Worm (Caenorhabditis elegans) whole organism, young adult: ENCODE measurements around the gene dhps-1.

Experiments used
- B0035.1 ChIP-seq: sonication (generic microtip); optimal IDR thresholded peaks from 2 replicates; lab custom pipeline; 2016; ENCODE audit warnings: missing genetic modification characterization, mild to moderate bottlenecking, missing compliant biosample characterization, missing genotype, missing genetic modification reagents
- B0336.3 ChIP-seq: fragments of 200-800 bp; sonication (Bioruptor generic); IDR thresholded peaks from 2 replicates; pipeline ENCODE4 v1.3.6; 2022; ENCODE audit warnings: missing genetic modification characterization, missing compliant biosample characterization
- C06A6.2 ChIP-seq: fragments of 200-800 bp; sonication (Bioruptor generic); conservative IDR thresholded peaks from 2 replicates; pipeline ENCODE4 v1.3.6; 2022; ENCODE audit warnings: missing genetic modification characterization, missing compliant biosample characterization
- D2030.7 ChIP-seq: fragments of 200-800 bp; sonication (Bioruptor generic); IDR thresholded peaks from 2 replicates; pipeline ENCODE4 v1.3.6; 2022; ENCODE audit warnings: missing genetic modification reagents, missing genetic modification characterization, missing compliant biosample characterization
- F49E8.2 ChIP-seq: sonication (generic microtip); optimal IDR thresholded peaks from 3 replicates; lab custom pipeline; 2017; ENCODE audit warnings: missing genetic modification characterization, mild to moderate bottlenecking, missing compliant biosample characterization, antibody characterized with exemption, moderate library complexity; ENCODE audit not compliant: insufficient read depth
- F52B5.7 ChIP-seq: sonication (generic microtip); optimal IDR thresholded peaks from 2 replicates; lab custom pipeline; 2016; ENCODE audit warnings: mild to moderate bottlenecking, missing genetic modification characterization, missing compliant biosample characterization
- F57C9.4 ChIP-seq: sonication (generic microtip); optimal IDR thresholded peaks from 2 replicates; lab custom pipeline; 2017; ENCODE audit warnings: mild to moderate bottlenecking, missing genetic modification characterization, missing compliant biosample characterization
- Y53F4B.3 ChIP-seq: fragments of 200-800 bp; sonication (Bioruptor generic); IDR thresholded peaks from 2 replicates; pipeline ENCODE4 v1.3.6; 2022; ENCODE audit warnings: missing genetic modification reagents, missing genetic modification characterization, missing compliant biosample characterization
- Y53G8AR.9 ChIP-seq: fragments of 200-800 bp; sonication (Bioruptor generic); conservative IDR thresholded peaks from 2 replicates; pipeline ENCODE4 v1.3.6; 2022; ENCODE audit warnings: missing genetic modification reagents, missing genetic modification characterization, missing compliant biosample characterization
- Y56A3A.18 ChIP-seq: fragments of 200-800 bp; sonication (Bioruptor generic); IDR thresholded peaks from 2 replicates; pipeline ENCODE4 v1.3.6; 2022; ENCODE audit warnings: missing genetic modification reagents, missing genetic modification characterization, missing compliant biosample characterization
- aptf-2 ChIP-seq: fragments of 200-800 bp; sonication (Bioruptor generic); conservative IDR thresholded peaks from 2 replicates; pipeline ENCODE4 v1.3.6; 2022; ENCODE audit warnings: missing genetic modification reagents, missing genetic modification characterization, missing compliant biosample characterization
- attf-6 ChIP-seq: fragments of 200-800 bp; sonication (Bioruptor generic); IDR thresholded peaks from 2 replicates; pipeline ENCODE4 v1.3.6; 2022; ENCODE audit warnings: missing genetic modification reagents, missing genetic modification characterization, missing compliant biosample characterization
- bed-2 ChIP-seq: fragments of 200-800 bp; sonication (Bioruptor generic); IDR thresholded peaks from 2 replicates; pipeline ENCODE4 v1.3.6; 2022; ENCODE audit warnings: missing genetic modification reagents, missing genetic modification characterization, missing compliant biosample characterization
- ccch-3 ChIP-seq: fragments of 200-800 bp; sonication (Bioruptor generic); optimal IDR thresholded peaks from 2 replicates; lab custom pipeline; 2018; ENCODE audit warnings: mild to moderate bottlenecking, missing genetic modification characterization, missing compliant biosample characterization
- ceh-100 ChIP-seq: fragments of 200-800 bp; sonication (Bioruptor generic); IDR thresholded peaks from 2 replicates; pipeline ENCODE4 v1.3.6; 2022; ENCODE audit warnings: missing genetic modification reagents, missing genetic modification characterization, missing compliant biosample characterization
- ceh-58 ChIP-seq: fragments of 200-800 bp; sonication (Bioruptor generic); IDR thresholded peaks from 2 replicates; pipeline ENCODE4 v1.3.6; 2022; ENCODE audit warnings: missing genetic modification characterization, missing compliant biosample characterization
- chd-7 ChIP-seq: sonication (generic microtip); optimal IDR thresholded peaks from 2 replicates; lab custom pipeline; 2016; ENCODE audit warnings: mild to moderate bottlenecking, missing genetic modification characterization, moderate library complexity, missing compliant biosample characterization
- dox-1 ChIP-seq: fragments of 200-800 bp; sonication (Bioruptor generic); IDR thresholded peaks from 2 replicates; pipeline ENCODE4 v1.3.6; 2022; ENCODE audit warnings: missing genetic modification reagents, missing genetic modification characterization, missing compliant biosample characterization
- egl-44 ChIP-seq: fragments of 200-800 bp; sonication (Bioruptor generic); IDR thresholded peaks from 2 replicates; pipeline ENCODE4 v1.3.6; 2022; ENCODE audit warnings: missing genetic modification reagents, missing genetic modification characterization, missing compliant biosample characterization
- fkh-3 ChIP-seq: sonication (generic microtip); optimal IDR thresholded peaks from 2 replicates; lab custom pipeline; 2016; ENCODE audit warnings: mild to moderate bottlenecking, missing genetic modification characterization, missing compliant biosample characterization
- gei-17 ChIP-seq: fragments of 200-800 bp; sonication (Bioruptor generic); optimal IDR thresholded peaks from 2 replicates; lab custom pipeline; 2018; ENCODE audit warnings: mild to moderate bottlenecking, missing genetic modification characterization, missing compliant biosample characterization
- hlh-12 ChIP-seq: sonication (generic microtip); optimal IDR thresholded peaks from 2 replicates; lab custom pipeline; 2016; ENCODE audit warnings: missing genetic modification characterization, missing compliant biosample characterization
- hmg-20 ChIP-seq: fragments of 200-800 bp; sonication (Bioruptor generic); IDR thresholded peaks from 2 replicates; pipeline ENCODE4 v1.3.6; 2022; ENCODE audit warnings: missing genetic modification reagents, missing genetic modification characterization, missing compliant biosample characterization
- hsf-1 ChIP-seq: fragments of 200-800 bp; sonication (Bioruptor generic); IDR thresholded peaks from 2 replicates; pipeline ENCODE4 v1.3.6; 2022; ENCODE audit warnings: missing genetic modification reagents, missing genetic modification characterization, missing compliant biosample characterization
- lag-1 ChIP-seq: fragments of 200-800 bp; sonication (Bioruptor generic); IDR thresholded peaks from 2 replicates; pipeline ENCODE4 v1.3.6; 2022; ENCODE audit warnings: missing genetic modification reagents, missing genetic modification characterization, missing compliant biosample characterization
- lin-26 ChIP-seq: fragments of 200-800 bp; sonication (Bioruptor generic); IDR thresholded peaks from 2 replicates; pipeline ENCODE4 v1.3.6; 2022; ENCODE audit warnings: missing genetic modification reagents, missing genetic modification characterization, missing compliant biosample characterization
- lin-35 ChIP-seq, 3 experiments: fragments of 150-350 bp in 2 of 3; sonication (generic microtip) in 1 of 3; optimal IDR thresholded peaks; 2 replicates each; lab custom pipeline; 2014 to 2018; ENCODE audit warnings: missing biosample characterization in 3 of 3, missing genetic modification characterization in 3 of 3, missing genetic modification reagents in 3 of 3
- lin-40 ChIP-seq: sonication (generic microtip); optimal IDR thresholded peaks from 2 replicates; lab custom pipeline; 2016; ENCODE audit warnings: missing genetic modification characterization, mild to moderate bottlenecking, missing compliant biosample characterization, missing genotype, missing genetic modification reagents
- lin-54 ChIP-seq: fragments of 200-800 bp; sonication (Bioruptor generic); optimal IDR thresholded peaks from 2 replicates; lab custom pipeline; 2018; ENCODE audit warnings: mild to moderate bottlenecking, missing genetic modification characterization, missing compliant biosample characterization
- madf-3 ChIP-seq: fragments of 200-800 bp; sonication (Bioruptor generic); IDR thresholded peaks from 2 replicates; pipeline ENCODE4 v1.3.6; 2022; ENCODE audit warnings: missing genetic modification reagents, missing genetic modification characterization, missing compliant biosample characterization
- madf-6 ChIP-seq: fragments of 200-800 bp; sonication (Bioruptor generic); IDR thresholded peaks from 2 replicates; pipeline ENCODE4 v1.3.6; 2022; ENCODE audit warnings: missing genetic modification reagents, missing genetic modification characterization, missing compliant biosample characterization
- mel-28 ChIP-seq: sonication (generic microtip); optimal IDR thresholded peaks from 2 replicates; lab custom pipeline; 2016; ENCODE audit warnings: borderline replicate concordance, mild to moderate bottlenecking, missing genetic modification characterization, missing compliant biosample characterization
- mes-4 ChIP-seq: sonication (generic microtip); optimal IDR thresholded peaks from 2 replicates; lab custom pipeline; 2016; ENCODE audit warnings: missing genotype, missing genetic modification characterization, missing compliant biosample characterization
- nfya-2 ChIP-seq: fragments of 200-800 bp; sonication (Bioruptor generic); IDR thresholded peaks from 2 replicates; pipeline ENCODE4 v1.3.6; 2022; ENCODE audit warnings: missing genetic modification reagents, missing genetic modification characterization, missing compliant biosample characterization
- nhr-120 ChIP-seq: fragments of 200-800 bp; sonication (Bioruptor generic); IDR thresholded peaks from 2 replicates; pipeline ENCODE4 v1.3.6; 2022; ENCODE audit warnings: missing genetic modification characterization, missing compliant biosample characterization
- nhr-27 ChIP-seq: fragments of 200-800 bp; sonication (Bioruptor generic); optimal IDR thresholded peaks from 2 replicates; lab custom pipeline; 2018; ENCODE audit warnings: mild to moderate bottlenecking, missing genetic modification characterization, moderate library complexity, missing compliant biosample characterization
- pbrm-1 ChIP-seq: fragments of 200-800 bp; sonication (Bioruptor generic); IDR thresholded peaks from 2 replicates; pipeline ENCODE4 v1.3.6; 2022; ENCODE audit warnings: missing genetic modification reagents, missing genetic modification characterization, missing compliant biosample characterization
- rcor-1 ChIP-seq: fragments of 200-800 bp; sonication (Bioruptor generic); IDR thresholded peaks from 2 replicates; pipeline ENCODE4 v1.3.6; 2022; ENCODE audit warnings: missing genetic modification reagents, missing genetic modification characterization, missing compliant biosample characterization
- rec-8 ChIP-seq, 2 experiments: sonication (generic microtip); optimal IDR thresholded peaks; 2 replicates each; lab custom pipeline; 2016; ENCODE audit warnings: mild to moderate bottlenecking in 2 of 2, missing genetic modification characterization in 2 of 2, missing genetic modification reagents in 2 of 2, missing genotype in 2 of 2, missing biosample characterization in 1 of 2, missing compliant biosample characterization in 1 of 2, moderate library complexity in 1 of 2
- sdz-38 ChIP-seq: sonication (generic microtip); optimal IDR thresholded peaks from 2 replicates; lab custom pipeline; 2016; ENCODE audit warnings: missing genotype, missing genetic modification characterization, missing compliant biosample characterization
- sea-2 ChIP-seq: fragments of 200-800 bp; sonication (Bioruptor generic); IDR thresholded peaks from 2 replicates; pipeline ENCODE4 v1.3.6; 2022; ENCODE audit warnings: missing genetic modification characterization, missing compliant biosample characterization
- snpc-4 ChIP-seq, 5 experiments: fragments of 150-350 bp in 1 of 5; sonication (generic microtip) in 4 of 5; optimal IDR thresholded peaks; 2 replicates each; lab custom pipeline; 2014 to 2018; ENCODE audit warnings: missing genetic modification characterization in 5 of 5, missing biosample characterization in 3 of 5, antibody characterized with exemption in 2 of 5, mild to moderate bottlenecking in 2 of 5, missing compliant biosample characterization in 2 of 5, missing genotype in 2 of 5, moderate library complexity in 2 of 5, missing genetic modification reagents in 1 of 5
- xnd-1 ChIP-seq: sonication (generic microtip); optimal IDR thresholded peaks from 2 replicates; lab custom pipeline; 2016; ENCODE audit warnings: missing genotype, missing genetic modification reagents, missing genetic modification characterization, missing compliant biosample characterization
- zfh-2 ChIP-seq: fragments of 200-800 bp; sonication (Bioruptor generic); conservative IDR thresholded peaks from 2 replicates; pipeline ENCODE4 v1.3.6; 2022; ENCODE audit warnings: missing genetic modification reagents, missing genetic modification characterization, missing compliant biosample characterization
- ztf-26 ChIP-seq: sonication (generic microtip); optimal IDR thresholded peaks from 2 replicates; lab custom pipeline; 2017; ENCODE audit warnings: missing genetic modification characterization, missing compliant biosample characterization

dhps-1 gene

DNA sequence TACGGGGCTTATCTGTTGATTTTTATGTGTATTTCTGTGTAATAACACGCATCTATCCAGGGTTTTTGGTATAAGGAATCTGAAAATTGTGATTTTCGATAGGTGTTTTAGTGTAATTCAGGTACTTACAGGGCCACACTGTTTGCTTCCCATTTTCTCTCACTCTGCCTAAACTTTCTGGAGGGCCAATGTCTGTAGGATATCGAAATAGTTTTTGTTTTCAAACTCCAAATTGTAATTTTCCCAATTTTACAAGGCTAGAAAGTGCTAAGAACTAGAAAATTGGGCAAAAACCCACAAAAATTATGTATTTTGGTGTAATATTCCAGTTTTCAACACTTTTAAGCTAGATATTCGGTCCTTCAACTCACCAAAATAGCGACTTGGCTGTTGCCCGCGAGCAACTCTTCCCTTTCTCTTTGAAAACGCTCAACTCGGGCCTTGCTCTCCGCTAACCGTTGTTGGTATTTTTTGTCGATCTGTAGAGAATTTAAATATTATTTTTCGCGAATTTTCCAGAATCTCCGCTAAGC lies 16.0 kb upstream of the dhps-1 start:
- TF ChIP-seq lin-35 (GFP tag; optimal IDR thresholded peaks at IDR 0.05; lab: Kevin White, UChicago) = peak in 1 of 3 experiments; percentile 4
- TF ChIP-seq ccch-3 (GFP tag; lab: Kevin White, UChicago) = no peak
- TF ChIP-seq Y53F4B.3 = no peak

DNA sequence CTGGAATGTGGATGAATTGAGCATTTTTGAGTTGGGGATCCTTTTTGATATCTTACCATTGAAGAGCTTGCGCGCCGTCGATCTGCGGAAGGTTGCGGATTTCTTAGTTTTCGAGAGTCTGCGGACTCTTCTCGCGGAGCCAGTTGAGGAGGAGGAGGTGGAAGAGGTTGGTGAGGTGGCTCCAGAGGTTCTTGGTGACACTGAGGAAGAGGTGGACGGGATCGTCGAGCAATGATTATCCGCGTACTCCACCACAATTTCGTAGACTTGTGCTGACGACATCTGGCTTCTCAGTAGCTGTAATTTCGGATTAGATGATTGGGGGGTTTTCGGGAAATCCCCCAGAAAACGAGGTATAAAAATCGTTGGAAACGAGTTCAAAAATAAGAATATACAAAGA lies 15.4 kb upstream of the dhps-1 start, which contains the start of gene Y17G7B.21:
Y17G7B.21 (minus strand) TSS at position 299 of the 400 bp plus-strand sequence.
- TF ChIP-seq sea-2 (GFP tag; lab: Robert Waterston, UW) = no peak
- TF ChIP-seq zfh-2 = peak; percentile 80
- no peak for TF ChIP-seq lag-1
- TF ChIP-seq B0336.3 = peak; percentile 58; the same call in 1 of the 2 replicates
- TF ChIP-seq lin-40 (tag; lab: Kevin White, UChicago) = no peak
- TF ChIP-seq nhr-27 (tag; lab: Kevin White, UChicago) = no peak
- no peak for TF ChIP-seq D2030.7
- TF ChIP-seq sdz-38 = no peak
- TF ChIP-seq Y56A3A.18 = peak; percentile 25; the same call in 1 of the 2 replicates
- peak; percentile 38; the same call in 1 of the 2 replicates for TF ChIP-seq attf-6 (GFP tag; lab: Robert Waterston, UW)
- TF ChIP-seq ztf-26 (tag; lab: Kevin White, UChicago) = no peak
- TF ChIP-seq bed-2 = no peak
- no peak for TF ChIP-seq egl-44 (GFP tag; lab: Robert Waterston, UW)
- peak; percentile 66; the same call in 1 of the 2 replicates for TF ChIP-seq Y53G8AR.9 (GFP tag; lab: Robert Waterston, UW)
- TF ChIP-seq hsf-1 (GFP tag; lab: Robert Waterston, UW) = peak; percentile 43; the same call in 1 of the 2 replicates
- no peak for TF ChIP-seq C06A6.2 (GFP tag; lab: Robert Waterston, UW)
- TF ChIP-seq rcor-1 (GFP tag; lab: Robert Waterston, UW) = no peak
- TF ChIP-seq lin-26 (GFP tag; lab: Robert Waterston, UW) = 0 out of 2 replicates have a peak, but pooled peaks have one; percentile 11
- TF ChIP-seq ceh-100 (GFP tag; lab: Robert Waterston, UW) = peak; percentile 46; the same call in 1 of the 2 replicates
- TF ChIP-seq lin-54 (GFP tag; lab: Kevin White, UChicago) = no peak
- TF ChIP-seq pbrm-1 (GFP tag; lab: Robert Waterston, UW) = no peak
- TF ChIP-seq fkh-3 = no peak
- TF ChIP-seq dox-1 (GFP tag; lab: Robert Waterston, UW) = no peak
- no peak for TF ChIP-seq hlh-12 (tag; lab: Kevin White, UChicago)
- peak; percentile 67 for TF ChIP-seq chd-7 (tag; lab: Kevin White, UChicago)
- peak; percentile 27 for TF ChIP-seq xnd-1
- peak; percentile 43 for TF ChIP-seq madf-6 (GFP tag; lab: Robert Waterston, UW)
- TF ChIP-seq aptf-2 = no peak
- TF ChIP-seq hmg-20 (GFP tag; lab: Robert Waterston, UW) = no peak
- TF ChIP-seq nfya-2 (GFP tag; lab: Robert Waterston, UW) = no peak
- no peak for TF ChIP-seq rec-8 (tag; optimal IDR thresholded peaks at IDR 0.05; lab: Kevin White, UChicago)
- TF ChIP-seq lin-35 (GFP tag; optimal IDR thresholded peaks at IDR 0.05; lab: Kevin White, UChicago) = no peak
- 0 out of 2 replicates have a peak, but pooled peaks have one; percentile 81 for TF ChIP-seq nhr-120 (GFP tag; lab: Robert Waterston, UW)
- TF ChIP-seq snpc-4 (GFP tag; optimal IDR thresholded peaks at IDR 0.05; lab: Kevin White, UChicago) = no peak
- TF ChIP-seq snpc-4 (tag; optimal IDR thresholded peaks at IDR 0.05; lab: Kevin White, UChicago) = no peak
- TF ChIP-seq F57C9.4 (tag; lab: Kevin White, UChicago) = peak; percentile 51
- TF ChIP-seq gei-17 = no peak
- TF ChIP-seq mes-4 = no peak
- TF ChIP-seq ceh-58 (GFP tag; lab: Robert Waterston, UW) = 0 out of 2 replicates have a peak, but pooled peaks have one; percentile 83
- TF ChIP-seq F52B5.7 (tag; lab: Kevin White, UChicago) = peak; percentile 63
- TF ChIP-seq B0035.1 = no peak
- 0 out of 2 replicates have a peak, but pooled peaks have one; percentile 68 for TF ChIP-seq madf-3 (GFP tag; lab: Robert Waterston, UW)
- TF ChIP-seq Y53F4B.3 = no peak
- no peak for TF ChIP-seq mel-28 (tag; lab: Kevin White, UChicago)
- TF ChIP-seq F49E8.2 = no peak
